Worm (Caenorhabditis elegans) whole organism, L3 larva: ENCODE results near the gene Y94H6A.5.

Experiments
- R02D3.7 ChIP-seq: fragments of 150-350 bp; optimal IDR thresholded peaks from 2 replicates; lab custom pipeline; 2014; ENCODE audit warnings: missing biosample characterization, missing genetic modification characterization
- nhr-76 ChIP-seq: fragments of 150-350 bp; sonication (generic microtip); optimal IDR thresholded peaks from 5 replicates; lab custom pipeline; 2014; ENCODE audit warnings: missing biosample characterization, missing genetic modification characterization
- sea-2 ChIP-seq: fragments of 150-350 bp; sonication (generic microtip); optimal IDR thresholded peaks from 4 replicates; lab custom pipeline; 2014; ENCODE audit warnings: missing biosample characterization, missing genetic modification reagents, missing genetic modification characterization
- skn-1 ChIP-seq: fragments of 150-350 bp; optimal IDR thresholded peaks from 2 replicates; lab custom pipeline; 2014; ENCODE audit warnings: missing biosample characterization, missing genetic modification characterization

ce11 chrIV:2664901-2665201 is 38.9 kb downstream of the Y94H6A.5 start:
- TF ChIP-seq nhr-76 (tag; lab: Kevin White, UChicago) = no peak
- TF ChIP-seq skn-1 (tag; lab: Kevin White, UChicago) = no peak
- TF ChIP-seq R02D3.7 = no peak
- TF ChIP-seq sea-2 (GFP tag; lab: Kevin White, UChicago) = no peak
